Worm (Caenorhabditis elegans) whole organism, L1 larva: ENCODE measurements around the gene gpr-1.

Experiments
- C16A3.4 ChIP-seq: fragments of 150-350 bp; optimal IDR thresholded peaks from 2 replicates; lab custom pipeline; 2014; ENCODE audit warnings: missing biosample characterization, missing genetic modification characterization
- F16B12.6 ChIP-seq: fragments of 150-350 bp; optimal IDR thresholded peaks from 2 replicates; lab custom pipeline; 2014; ENCODE audit warnings: missing biosample characterization, missing genetic modification characterization
- ama-1 ChIP-seq: fragments of 150-350 bp; optimal IDR thresholded peaks from 2 replicates; lab custom pipeline; 2014
- blmp-1 ChIP-seq: fragments of 150-350 bp; optimal IDR thresholded peaks from 2 replicates; lab custom pipeline; 2014; ENCODE audit warnings: missing biosample characterization, missing genetic modification characterization
- ceh-8 ChIP-seq: fragments of 200-800 bp; sonication (Bioruptor generic); optimal IDR thresholded peaks from 2 replicates; lab custom pipeline; 2018; ENCODE audit warnings: mild to moderate bottlenecking, missing genetic modification characterization, moderate library complexity, missing compliant biosample characterization
- dpl-1 ChIP-seq, 3 experiments: fragments of 150-350 bp in 2 of 3; sonication (generic microtip) in 1 of 3; optimal IDR thresholded peaks; 2 replicates each; lab custom pipeline; 2014 to 2017; ENCODE audit warnings: missing biosample characterization in 3 of 3, missing genetic modification characterization in 3 of 3, missing genetic modification reagents in 3 of 3
- dsc-1 ChIP-seq: sonication (generic microtip); optimal IDR thresholded peaks from 2 replicates; lab custom pipeline; 2016; ENCODE audit warnings: mild to moderate bottlenecking, missing genetic modification characterization, missing compliant biosample characterization
- elt-2 ChIP-seq: sonication (generic microtip); optimal IDR thresholded peaks from 2 replicates; lab custom pipeline; 2016; ENCODE audit warnings: missing genetic modification characterization, mild to moderate bottlenecking, inconsistent platforms, missing compliant biosample characterization, missing genetic modification reagents
- elt-3 ChIP-seq, 6 experiments: fragments of 150-350 bp in 1 of 6; sonication (generic microtip); optimal IDR thresholded peaks; 2 replicates each; lab custom pipeline; 2017 to 2018; ENCODE audit warnings: missing biosample characterization in 6 of 6, missing genetic modification characterization in 6 of 6, inconsistent platforms in 1 of 6
- fkh-10 ChIP-seq: sonication (generic microtip); optimal IDR thresholded peaks from 2 replicates; lab custom pipeline; 2017; ENCODE audit warnings: missing biosample characterization, missing genetic modification reagents, missing genetic modification characterization
- fkh-4 ChIP-seq: sonication (generic microtip); optimal IDR thresholded peaks from 2 replicates; lab custom pipeline; 2016; ENCODE audit warnings: missing compliant biosample characterization, missing genetic modification characterization, borderline replicate concordance
- isw-1 ChIP-seq: fragments of 200-800 bp; sonication (Bioruptor generic); IDR thresholded peaks from 2 replicates; pipeline ENCODE4 v1.3.6; 2022; ENCODE audit warnings: missing genetic modification characterization, missing compliant biosample characterization
- lin-14 ChIP-seq: fragments of 200-800 bp; sonication (Bioruptor generic); optimal IDR thresholded peaks from 2 replicates; lab custom pipeline; 2018; ENCODE audit warnings: mild to moderate bottlenecking, missing genetic modification characterization, moderate library complexity, missing compliant biosample characterization
- lin-15B ChIP-seq: fragments of 150-350 bp; sonication (generic microtip); optimal IDR thresholded peaks from 3 replicates; lab custom pipeline; 2014; ENCODE audit warnings: missing biosample characterization, missing genetic modification characterization
- lir-3 ChIP-seq: sonication (generic microtip); optimal IDR thresholded peaks from 2 replicates; lab custom pipeline; 2016; ENCODE audit warnings: mild to moderate bottlenecking, missing genetic modification characterization, moderate library complexity, missing compliant biosample characterization; ENCODE audit not compliant: poor library complexity
- lsy-2 ChIP-seq, 2 experiments: fragments of 150-350 bp; optimal IDR thresholded peaks; 2 replicates each; lab custom pipeline; 2014; ENCODE audit warnings: missing biosample characterization in 2 of 2, missing genetic modification characterization in 2 of 2
- mab-9 ChIP-seq: fragments of 200-800 bp; sonication (Bioruptor generic); IDR thresholded peaks from 2 replicates; pipeline ENCODE4 v1.3.6; 2022; ENCODE audit warnings: missing genetic modification reagents, missing genetic modification characterization, missing compliant biosample characterization
- mdl-1 ChIP-seq, 2 experiments: fragments of 150-350 bp; optimal IDR thresholded peaks; 2 replicates each; lab custom pipeline; 2014 to 2017; ENCODE audit warnings: missing biosample characterization in 2 of 2, missing genetic modification characterization in 2 of 2, inconsistent platforms in 1 of 2
- mep-1 ChIP-seq: fragments of 150-350 bp; optimal IDR thresholded peaks from 2 replicates; lab custom pipeline; 2014; ENCODE audit warnings: missing biosample characterization, missing genetic modification characterization
- nhr-12 ChIP-seq: sonication (generic microtip); optimal IDR thresholded peaks from 2 replicates; lab custom pipeline; 2017; ENCODE audit warnings: missing biosample characterization, missing genetic modification characterization
- nhr-20 ChIP-seq: sonication (generic microtip); optimal IDR thresholded peaks from 2 replicates; lab custom pipeline; 2016; ENCODE audit warnings: mild to moderate bottlenecking, missing genetic modification characterization, missing compliant biosample characterization
- nhr-28 ChIP-seq: fragments of 150-350 bp; optimal IDR thresholded peaks from 2 replicates; lab custom pipeline; 2014; ENCODE audit warnings: missing biosample characterization, missing genetic modification characterization
- nhr-76 ChIP-seq: sonication (generic microtip); optimal IDR thresholded peaks from 2 replicates; lab custom pipeline; 2017; ENCODE audit warnings: missing biosample characterization, missing genetic modification characterization
- nhr-77 ChIP-seq: fragments of 150-350 bp; optimal IDR thresholded peaks from 2 replicates; lab custom pipeline; 2014; ENCODE audit warnings: missing biosample characterization, missing genetic modification characterization
- nhr-85 ChIP-seq: sonication (generic microtip); peaks from one replicate; lab custom pipeline; 2016; ENCODE audit warnings: missing genetic modification characterization, inconsistent platforms, missing compliant biosample characterization
- pag-3 ChIP-seq: sonication (generic microtip); optimal IDR thresholded peaks from 2 replicates; lab custom pipeline; 2017; ENCODE audit warnings: missing genetic modification characterization, mild to moderate bottlenecking, missing compliant biosample characterization, antibody characterized with exemption, borderline replicate concordance; ENCODE audit not compliant: insufficient read depth
- pax-3 ChIP-seq: fragments of 200-800 bp; sonication (Bioruptor generic); optimal IDR thresholded peaks from 2 replicates; lab custom pipeline; 2018; ENCODE audit warnings: mild to moderate bottlenecking, missing genetic modification characterization, moderate library complexity, missing compliant biosample characterization
- pqm-1 ChIP-seq: sonication (generic microtip); optimal IDR thresholded peaks from 3 replicates; lab custom pipeline; 2017; ENCODE audit warnings: missing biosample characterization, missing genetic modification characterization
- skn-1 ChIP-seq: fragments of 150-350 bp; optimal IDR thresholded peaks from 2 replicates; lab custom pipeline; 2014; ENCODE audit warnings: missing biosample characterization, missing genetic modification characterization
- snu-23 ChIP-seq: sonication (generic microtip); optimal IDR thresholded peaks from 2 replicates; lab custom pipeline; 2016; ENCODE audit warnings: missing genetic modification characterization, missing compliant biosample characterization
- sptf-1 ChIP-seq: fragments of 150-350 bp; optimal IDR thresholded peaks from 2 replicates; lab custom pipeline; 2014; ENCODE audit warnings: missing biosample characterization, missing genetic modification characterization
- tbx-2 ChIP-seq: sonication (generic microtip); optimal IDR thresholded peaks from 2 replicates; lab custom pipeline; 2016; ENCODE audit warnings: missing genetic modification characterization, missing compliant biosample characterization
- vab-15 ChIP-seq: sonication (generic microtip); optimal IDR thresholded peaks from 2 replicates; lab custom pipeline; 2017; ENCODE audit warnings: missing genotype, mild to moderate bottlenecking, missing genetic modification characterization, missing compliant biosample characterization
- ztf-4 ChIP-seq: fragments of 150-350 bp; optimal IDR thresholded peaks from 2 replicates; lab custom pipeline; 2014; ENCODE audit warnings: missing biosample characterization, missing genetic modification characterization

The gpr-1 gene

ce11 chrIII:8593620-8594019 is 35.1 kb upstream of the gpr-1 start, which contains the start of gene C06E1.7:
C06E1.7 (minus strand) TSS chrIII:8593720.
- TF ChIP-seq skn-1 (tag; lab: Kevin White, UChicago) (no peak), lin-14 (GFP tag; lab: Kevin White, UChicago) (no peak), pag-3 (tag; lab: Kevin White, UChicago) (no peak), ama-1 (lab: Kevin White, UChicago) (no peak), ceh-8 (GFP tag; lab: Kevin White, UChicago) (no peak), nhr-12 (tag; lab: Kevin White, UChicago) (no peak), fkh-4 (tag; lab: Kevin White, UChicago) (no peak), lsy-2 (tag; optimal IDR thresholded peaks at IDR 0.05; lab: Kevin White, UChicago) (no peak), lin-15B (tag; lab: Kevin White, UChicago) (no peak), sptf-1 (tag; lab: Kevin White, UChicago) (no peak), tbx-2 (tag; lab: Kevin White, UChicago) (no peak), mab-9 (no peak), nhr-76 (tag; lab: Kevin White, UChicago) (no peak)
- TF ChIP-seq, all 84 proteins: peak for 0

- TF ChIP-seq nhr-28 (tag; lab: Kevin White, UChicago) (no peak), lin-14 (GFP tag; lab: Kevin White, UChicago) (peak; percentile 7), elt-2 (peak; percentile 75), mdl-1 (tag; optimal IDR thresholded peaks at IDR 0.05; lab: Kevin White, UChicago) (no peak), mab-9 (no peak), isw-1 (no peak), nhr-85 (tag; lab: Kevin White, UChicago) (no peak)
- TF ChIP-seq, all 84 proteins: peak for 2
Measured at ce11 chrIII:8594088-8594487, 34.6 kb upstream of the gpr-1 start.

- TF ChIP-seq F16B12.6 (tag; lab: Kevin White, UChicago): no peak
- peak; percentile 97 for TF ChIP-seq blmp-1 (tag; lab: Kevin White, UChicago)
Measured at ce11 chrIII:8596692-8597091, 32.0 kb upstream of the gpr-1 start.

- no peak for TF ChIP-seq vab-15 (tag; lab: Kevin White, UChicago)
- peak; percentile 24 for TF ChIP-seq dsc-1
- no peak for TF ChIP-seq fkh-10 (GFP tag; lab: Kevin White, UChicago)
Measured at ce11 chrIII:8597770-8598169, 31.0 kb upstream of the gpr-1 start, which contains the start of gene ztf-30. ztf-30 (minus strand) TSS chrIII:8597870.

- peak; percentile 19 for TF ChIP-seq C16A3.4 (tag; lab: Kevin White, UChicago)
- peak in 1 of 3 experiments; percentile 8 for TF ChIP-seq dpl-1 (GFP tag; optimal IDR thresholded peaks at IDR 0.05; lab: Kevin White, UChicago)
- peak; percentile 53 for TF ChIP-seq mep-1 (tag; lab: Kevin White, UChicago)
- peak; percentile 12 for TF ChIP-seq snu-23
- no peak for TF ChIP-seq nhr-77 (tag; lab: Kevin White, UChicago)
- TF ChIP-seq nhr-20 (tag; lab: Kevin White, UChicago): peak; percentile 8
- peak; percentile 94 for TF ChIP-seq blmp-1 (tag; lab: Kevin White, UChicago)
- TF ChIP-seq F16B12.6 (tag; lab: Kevin White, UChicago): no peak
- peak; percentile 62 for TF ChIP-seq nhr-85 (tag; lab: Kevin White, UChicago)
- no peak for TF ChIP-seq lir-3
- TF ChIP-seq elt-3 (tag; optimal IDR thresholded peaks at IDR 0.05; lab: Kevin White, UChicago): peak in 1 of 6 experiments; percentile 59
- no peak for TF ChIP-seq pqm-1
- no peak for TF ChIP-seq ztf-4
- no peak for TF ChIP-seq sptf-1 (tag; lab: Kevin White, UChicago)
- no peak for TF ChIP-seq pax-3 (tag; lab: Kevin White, UChicago)
Measured at ce11 chrIII:8598961-8599360, 29.8 kb upstream of the gpr-1 start.
